Fruit fly (Drosophila melanogaster): ENCODE results near the gene CG3330.

DNA sequence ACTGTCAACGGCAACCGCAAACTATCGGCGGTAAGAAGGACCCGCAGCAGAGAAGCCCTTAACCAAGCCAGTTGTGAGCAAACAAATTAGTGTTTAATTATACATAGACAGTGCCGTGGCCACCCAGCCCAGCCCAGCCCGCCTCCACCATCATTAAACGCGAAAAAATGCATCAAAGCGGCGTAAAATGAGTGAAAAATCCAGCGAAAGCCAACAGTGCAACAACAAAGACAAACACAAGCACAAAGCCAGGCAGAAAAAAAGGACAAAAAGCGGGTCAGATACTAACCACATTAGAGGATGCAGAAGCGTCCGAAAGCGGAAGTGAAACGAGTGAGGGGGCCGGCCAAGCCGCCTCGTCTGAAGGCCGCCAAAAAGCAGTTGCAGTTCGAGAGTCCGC, 9.6 kb upstream of the CG3330 start, which contains the start of gene CG42534:
- no peak for TF ChIP-seq cnc (optimal IDR thresholded peaks at IDR 0.05)
- no peak for TF ChIP-seq bab1 (GFP tag; optimal IDR thresholded peaks at IDR 0.05)
- TF ChIP-seq Clk (GFP tag; optimal IDR thresholded peaks at IDR 0.05), result no peak
- TF ChIP-seq CG33017 (tag; optimal IDR thresholded peaks at IDR 0.05), result no peak
- TF ChIP-seq CG7045 (GFP tag; optimal IDR thresholded peaks at IDR 0.05), result no peak
- TF ChIP-seq CG5204 (GFP tag; optimal IDR thresholded peaks at IDR 0.05), result no peak
- no peak for TF ChIP-seq CG11617 (GFP tag; optimal IDR thresholded peaks at IDR 0.05)
